Worm (Caenorhabditis elegans): ENCODE results near the gene fbxc-24.
A peak's percentile ranks its signal among the peaks of the same experiment; 100 is the strongest.

The fbxc-24 gene

DNA sequence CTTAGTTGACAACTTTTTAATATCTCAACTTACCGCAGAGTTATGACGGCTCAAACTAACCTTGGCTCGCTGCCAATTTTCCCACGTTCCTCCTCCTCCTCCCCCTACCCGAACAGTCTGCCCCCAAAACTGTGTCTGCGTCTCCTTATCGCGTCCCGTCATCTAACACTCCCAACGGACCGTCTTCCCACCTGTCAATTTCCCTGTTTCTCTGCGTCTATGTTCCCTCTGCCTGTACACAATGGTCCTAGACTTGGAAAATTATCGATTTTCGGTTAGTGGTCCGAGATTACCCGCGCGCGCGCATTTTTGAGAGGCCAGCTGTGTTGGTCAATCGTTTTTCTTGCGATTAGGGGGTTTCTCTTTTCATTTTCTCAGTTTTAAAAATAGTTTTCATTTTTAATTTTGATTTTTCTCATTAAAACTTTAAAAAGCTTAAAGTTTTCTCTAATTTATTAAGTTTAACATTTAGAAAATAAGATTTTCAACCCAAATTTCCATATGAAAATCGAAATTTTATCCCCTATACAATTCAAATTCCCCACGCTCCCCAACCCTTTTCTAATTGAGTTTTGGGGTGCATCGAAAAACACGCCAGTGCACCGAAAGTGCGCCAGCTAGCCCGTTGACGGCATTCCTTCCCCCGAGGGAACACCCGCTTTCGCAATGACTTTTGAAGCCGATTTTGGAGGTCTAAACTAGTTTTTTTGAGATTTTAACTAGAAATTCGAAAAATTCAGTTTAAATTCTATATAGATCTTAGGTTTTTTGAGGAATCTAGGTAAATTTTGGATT is 36.3 kb downstream of the fbxc-24 start, which contains the start of gene alg-2:
alg-2 (plus strand) TSS at position 220 of the 795 bp plus-strand sequence.
- TF ChIP-seq isw-1 (GFP tag; IDR thresholded peaks at IDR 0.05) (no peak), nhr-19 (GFP tag; conservative IDR thresholded peaks at IDR 0.05) (peak; percentile 23; the same call in 1 of the 2 replicates), skn-1 (tag; optimal IDR thresholded peaks at IDR 0.05) (peak; percentile 42), xbp-1 (tag; optimal IDR thresholded peaks at IDR 0.05) (peak; percentile 14), lir-3 (tag; optimal IDR thresholded peaks at IDR 0.05; ENCODE audit: poor library complexity) (no peak), egl-27 (tag; optimal IDR thresholded peaks at IDR 0.05) (no peak), grh-1 (GFP tag; IDR thresholded peaks at IDR 0.05) (0 out of 2 replicates have a peak, but pooled peaks have one; percentile 13), mab-9 (GFP tag; IDR thresholded peaks at IDR 0.05) (no peak), lsy-2 (tag; optimal IDR thresholded peaks at IDR 0.05) (peak; percentile 38 to 57), lin-14 (GFP tag; optimal IDR thresholded peaks at IDR 0.05) (peak; percentile 86), hpl-2 (GFP tag; optimal IDR thresholded peaks at IDR 0.05) (no peak), ces-1 (GFP tag; optimal IDR thresholded peaks at IDR 0.05) (no peak), tbx-2 (tag; optimal IDR thresholded peaks at IDR 0.05) (peak; percentile 16), C16A3.4 (tag; optimal IDR thresholded peaks at IDR 0.05) (peak; percentile 51), Y116A8C.19 (tag; optimal IDR thresholded peaks at IDR 0.05; ENCODE audit: borderline replicate concordance) (no peak), sup-37 (GFP tag; optimal IDR thresholded peaks at IDR 0.05) (no peak), elt-3 (tag; optimal IDR thresholded peaks at IDR 0.05) (peak in 1 of 6 experiments; percentile 24), sptf-1 (tag; optimal IDR thresholded peaks at IDR 0.05) (no peak), nhr-47 (tag; optimal IDR thresholded peaks at IDR 0.05) (peak; percentile 55), nhr-84 (tag; optimal IDR thresholded peaks at IDR 0.05) (no peak), lin-13 (GFP tag; optimal IDR thresholded peaks at IDR 0.05) (peak; percentile 26), mep-1 (tag; optimal IDR thresholded peaks at IDR 0.05) (peak; percentile 75), snu-23 (GFP tag; optimal IDR thresholded peaks at IDR 0.05) (peak; percentile 43), C04F5.9 (tag; optimal IDR thresholded peaks at IDR 0.05) (no peak), vab-15 (tag; optimal IDR thresholded peaks at IDR 0.05) (no peak), fkh-4 (tag; optimal IDR thresholded peaks at IDR 0.05; ENCODE audit: borderline replicate concordance) (no peak), ceh-8 (GFP tag; optimal IDR thresholded peaks at IDR 0.05) (no peak), nhr-20 (tag; optimal IDR thresholded peaks at IDR 0.05) (peak; percentile 26), zip-4 (GFP tag; optimal IDR thresholded peaks at IDR 0.05) (no peak), ztf-11 (tag; optimal IDR thresholded peaks at IDR 0.05) (no peak), hlh-17 (GFP tag; optimal IDR thresholded peaks at IDR 0.05; ENCODE audit: borderline replicate concordance) (no peak), dsc-1 (tag; optimal IDR thresholded peaks at IDR 0.05) (peak; percentile 15), ama-1 (optimal IDR thresholded peaks at IDR 0.05) (no peak), nhr-237 (tag; optimal IDR thresholded peaks at IDR 0.05) (no peak), efl-3 (GFP tag; optimal IDR thresholded peaks at IDR 0.05) (no peak), efl-1 (optimal IDR thresholded peaks at IDR 0.05) (peak; percentile 56), efl-1 (GFP tag; optimal IDR thresholded peaks at IDR 0.05 in 1 of 2) (peak; percentile 67 to 95), F16B12.6 (tag; optimal IDR thresholded peaks at IDR 0.05) (peak; percentile 47), nhr-85 (tag) (peak; percentile 63), C34B4.2 (tag; optimal IDR thresholded peaks at IDR 0.05) (no peak), swsn-7 (tag; optimal IDR thresholded peaks at IDR 0.05) (peak; percentile 37), lin-39 (tag; optimal IDR thresholded peaks at IDR 0.05) (no peak), dpl-1 (GFP tag; optimal IDR thresholded peaks at IDR 0.05) (peak; percentile 45 to 69 (median 48)), lin-15B (tag; optimal IDR thresholded peaks at IDR 0.05) (peak; percentile 28), mdl-1 (tag; optimal IDR thresholded peaks at IDR 0.05) (no peak), sox-4 (tag; optimal IDR thresholded peaks at IDR 0.05) (no peak), pqm-1 (tag; optimal IDR thresholded peaks at IDR 0.05) (no peak), fkh-8 (tag; optimal IDR thresholded peaks at IDR 0.05) (peak; percentile 22), ceh-90 (tag; optimal IDR thresholded peaks at IDR 0.05) (no peak), alr-1 (tag; optimal IDR thresholded peaks at IDR 0.05; ENCODE audit: borderline replicate concordance) (no peak), pax-3 (tag; optimal IDR thresholded peaks at IDR 0.05) (no peak)
